Worm (Caenorhabditis elegans): ENCODE measurements around the gene F26G1.3.

The F26G1.3 gene

ce11 chrII:4790687-4791086 is 32.1 kb downstream of the F26G1.3 start:
- no peak for TF ChIP-seq tra-4 (tag; optimal IDR thresholded peaks at IDR 0.05)
- no peak for TF ChIP-seq flt-1 (GFP tag; IDR thresholded peaks at IDR 0.05)
- TF ChIP-seq B0310.2 (tag; optimal IDR thresholded peaks at IDR 0.05) = no peak
- TF ChIP-seq scrt-1 (GFP tag; IDR thresholded peaks at IDR 0.05) = no peak

ce11 chrII:4791272-4791671 is 32.7 kb downstream of the F26G1.3 start, which contains the start of gene F26G1.1:
Gene F26G1.1 (plus strand): TSS chrII:4791618.
- peak; percentile 24 for TF ChIP-seq F13C5.2 (tag; optimal IDR thresholded peaks at IDR 0.05)
- TF ChIP-seq B0310.2 (tag; optimal IDR thresholded peaks at IDR 0.05) = no peak
- TF ChIP-seq tbx-37 (GFP tag; conservative IDR thresholded peaks at IDR 0.05) = peak; percentile 78
- peak; percentile 59 for TF ChIP-seq hmg-4 (GFP tag; optimal IDR thresholded peaks at IDR 0.05)

ce11 chrII:4793320-4793719 is 34.8 kb downstream of the F26G1.3 start:
- no peak for TF ChIP-seq aly-1 (tag; optimal IDR thresholded peaks at IDR 0.05)
- no peak for TF ChIP-seq tbx-37 (GFP tag; conservative IDR thresholded peaks at IDR 0.05)
- TF ChIP-seq ama-1 (optimal IDR thresholded peaks at IDR 0.05) = no peak

ce11 chrII:4795461-4795860 is 36.9 kb downstream of the F26G1.3 start, which contains the start of gene C33F10.4:
Gene C33F10.4 (plus strand): TSS chrII:4795761.
- TF ChIP-seq hmbx-1 (tag; optimal IDR thresholded peaks at IDR 0.05) (no peak), tbx-11 (GFP tag; IDR thresholded peaks at IDR 0.05) (no peak), tra-4 (tag; optimal IDR thresholded peaks at IDR 0.05) (no peak), aly-1 (tag; optimal IDR thresholded peaks at IDR 0.05) (no peak), scrt-1 (GFP tag; IDR thresholded peaks at IDR 0.05) (no peak), hnd-1 (tag; optimal IDR thresholded peaks at IDR 0.05) (no peak), F13C5.2 (tag; optimal IDR thresholded peaks at IDR 0.05) (no peak), sea-1 (GFP tag; conservative IDR thresholded peaks at IDR 0.05) (no peak), B0310.2 (tag; optimal IDR thresholded peaks at IDR 0.05) (no peak)

- no peak for TF ChIP-seq flt-1 (GFP tag; IDR thresholded peaks at IDR 0.05)
- no peak for TF ChIP-seq hmg-4 (GFP tag; optimal IDR thresholded peaks at IDR 0.05)
- no peak for TF ChIP-seq sea-1 (GFP tag; conservative IDR thresholded peaks at IDR 0.05)
These were observed 38.5 kb downstream of the F26G1.3 start, which contains the start of gene C33F10.14 for ce11 chrII:4797071-4797470. Gene C33F10.14 (plus strand): TSS chrII:4797371.

- no peak for TF ChIP-seq pes-1 (GFP tag; IDR thresholded peaks at IDR 0.05)
- no peak for TF ChIP-seq sea-1 (GFP tag; conservative IDR thresholded peaks at IDR 0.05)
- TF ChIP-seq F13C5.2 (tag; optimal IDR thresholded peaks at IDR 0.05) = no peak
- no peak for TF ChIP-seq aly-1 (tag; optimal IDR thresholded peaks at IDR 0.05)
- TF ChIP-seq flt-1 (GFP tag; IDR thresholded peaks at IDR 0.05) = no peak
- TF ChIP-seq hmg-4 (GFP tag; optimal IDR thresholded peaks at IDR 0.05) = no peak
- no peak for TF ChIP-seq hmbx-1 (tag; optimal IDR thresholded peaks at IDR 0.05)
- no peak for TF ChIP-seq tbx-11 (GFP tag; IDR thresholded peaks at IDR 0.05)
- TF ChIP-seq ets-7 (tag; optimal IDR thresholded peaks at IDR 0.05) = no peak
- TF ChIP-seq ama-1 (optimal IDR thresholded peaks at IDR 0.05) = no peak
- TF ChIP-seq hnd-1 (tag; optimal IDR thresholded peaks at IDR 0.05) = no peak
- no peak for TF ChIP-seq tra-4 (tag; optimal IDR thresholded peaks at IDR 0.05)
- TF ChIP-seq scrt-1 (GFP tag; IDR thresholded peaks at IDR 0.05) = no peak
These were observed 42.0 kb downstream of the F26G1.3 start for ce11 chrII:4800524-4800923.

- TF ChIP-seq hmg-4 (GFP tag; optimal IDR thresholded peaks at IDR 0.05) (no peak), ets-7 (tag; optimal IDR thresholded peaks at IDR 0.05) (no peak), F13C5.2 (tag; optimal IDR thresholded peaks at IDR 0.05) (no peak), hmbx-1 (tag; optimal IDR thresholded peaks at IDR 0.05) (no peak), ceh-36 (tag; optimal IDR thresholded peaks at IDR 0.05) (no peak), tbx-11 (GFP tag; IDR thresholded peaks at IDR 0.05) (no peak), scrt-1 (GFP tag; IDR thresholded peaks at IDR 0.05) (no peak)
These were observed 44.4 kb downstream of the F26G1.3 start for ce11 chrII:4802917-4803316.

ce11 chrII:4805799-4806198 is 47.2 kb downstream of the F26G1.3 start:
- TF ChIP-seq F13C5.2 (tag; optimal IDR thresholded peaks at IDR 0.05) (no peak), tbx-11 (GFP tag; IDR thresholded peaks at IDR 0.05) (no peak), aly-1 (tag; optimal IDR thresholded peaks at IDR 0.05) (no peak), flt-1 (GFP tag; IDR thresholded peaks at IDR 0.05) (no peak), hnd-1 (tag; optimal IDR thresholded peaks at IDR 0.05) (no peak), sea-1 (GFP tag; conservative IDR thresholded peaks at IDR 0.05) (no peak), ceh-36 (tag; optimal IDR thresholded peaks at IDR 0.05) (no peak), scrt-1 (GFP tag; IDR thresholded peaks at IDR 0.05) (no peak), tra-4 (tag; optimal IDR thresholded peaks at IDR 0.05) (no peak), ets-7 (tag; optimal IDR thresholded peaks at IDR 0.05) (no peak), hmg-4 (GFP tag; optimal IDR thresholded peaks at IDR 0.05) (no peak), tbx-37 (GFP tag; conservative IDR thresholded peaks at IDR 0.05) (no peak), ceh-13 (GFP tag; optimal IDR thresholded peaks at IDR 0.05) (no peak), ama-1 (optimal IDR thresholded peaks at IDR 0.05) (no peak), pes-1 (GFP tag; IDR thresholded peaks at IDR 0.05) (no peak), B0310.2 (tag; optimal IDR thresholded peaks at IDR 0.05) (no peak), hmbx-1 (tag; optimal IDR thresholded peaks at IDR 0.05) (no peak)

ce11 chrII:4806261-4806660 is 47.7 kb downstream of the F26G1.3 start:
- TF ChIP-seq ama-1 (optimal IDR thresholded peaks at IDR 0.05) (no peak), B0310.2 (tag; optimal IDR thresholded peaks at IDR 0.05) (no peak), hmbx-1 (tag; optimal IDR thresholded peaks at IDR 0.05) (no peak), ceh-36 (tag; optimal IDR thresholded peaks at IDR 0.05) (no peak), ceh-13 (GFP tag; optimal IDR thresholded peaks at IDR 0.05) (no peak), tra-4 (tag; optimal IDR thresholded peaks at IDR 0.05) (no peak), tbx-11 (GFP tag; IDR thresholded peaks at IDR 0.05) (no peak), hnd-1 (tag; optimal IDR thresholded peaks at IDR 0.05) (no peak), flt-1 (GFP tag; IDR thresholded peaks at IDR 0.05) (no peak), ets-7 (tag; optimal IDR thresholded peaks at IDR 0.05) (no peak), scrt-1 (GFP tag; IDR thresholded peaks at IDR 0.05) (no peak), tbx-37 (GFP tag; conservative IDR thresholded peaks at IDR 0.05) (no peak), pes-1 (GFP tag; IDR thresholded peaks at IDR 0.05) (no peak), sea-1 (GFP tag; conservative IDR thresholded peaks at IDR 0.05) (no peak), F13C5.2 (tag; optimal IDR thresholded peaks at IDR 0.05) (no peak), aly-1 (tag; optimal IDR thresholded peaks at IDR 0.05) (no peak), hmg-4 (GFP tag; optimal IDR thresholded peaks at IDR 0.05) (no peak)
